Worm (Caenorhabditis elegans) whole organism, mixed stage, embryonic: ENCODE data around the gene crn-2.

Experiments used
- flh-1 ChIP-seq: fragments of 200-800 bp; sonication (Bioruptor generic); optimal IDR thresholded peaks from 2 replicates; lab custom pipeline; 2018; ENCODE audit warnings: mild to moderate bottlenecking, missing genetic modification characterization, moderate library complexity, missing compliant biosample characterization
- hlh-1 ChIP-seq: fragments of 150-350 bp; optimal IDR thresholded peaks from 2 replicates; lab custom pipeline; 2014; ENCODE audit warnings: missing biosample characterization, missing genetic modification reagents, missing genetic modification characterization
- lin-13 ChIP-seq: fragments of 150-350 bp; optimal IDR thresholded peaks from 2 replicates; lab custom pipeline; 2014; ENCODE audit warnings: missing biosample characterization, missing genetic modification characterization
- nhr-2 ChIP-seq: fragments of 150-350 bp; optimal IDR thresholded peaks from 2 replicates; lab custom pipeline; 2014; ENCODE audit warnings: missing biosample characterization, missing genetic modification characterization
- nhr-237 ChIP-seq: fragments of 150-350 bp; optimal IDR thresholded peaks from 2 replicates; lab custom pipeline; 2014; ENCODE audit warnings: missing biosample characterization, missing genetic modification characterization
- nhr-76 ChIP-seq: sonication (generic microtip); optimal IDR thresholded peaks from 2 replicates; lab custom pipeline; 2017; ENCODE audit warnings: missing biosample characterization, missing genetic modification characterization
- pha-4 ChIP-seq: fragments of 150-350 bp; optimal IDR thresholded peaks from 2 replicates; lab custom pipeline; 2018; ENCODE audit warnings: missing biosample characterization, missing genetic modification reagents, missing genetic modification characterization
- unc-39 ChIP-seq: fragments of 150-350 bp; optimal IDR thresholded peaks from 2 replicates; lab custom pipeline; 2014; ENCODE audit warnings: missing biosample characterization, missing genetic modification characterization
- unc-62 ChIP-seq: fragments of 150-350 bp; optimal IDR thresholded peaks from 2 replicates; lab custom pipeline; 2014; ENCODE audit warnings: missing biosample characterization, missing genetic modification reagents, missing genetic modification characterization
- ztf-11 ChIP-seq: fragments of 150-350 bp; optimal IDR thresholded peaks from 2 replicates; lab custom pipeline; 2014; ENCODE audit warnings: missing biosample characterization, missing genetic modification characterization

- TF ChIP-seq nhr-237 (tag; lab: Kevin White, UChicago): no peak
- no peak for TF ChIP-seq unc-62
- TF ChIP-seq pha-4 (tag; lab: Kevin White, UChicago): no peak
- TF ChIP-seq hlh-1 (tag; lab: Kevin White, UChicago): no peak
- TF ChIP-seq ztf-11 (tag; lab: Kevin White, UChicago): no peak
- no peak for TF ChIP-seq flh-1
- TF ChIP-seq lin-13 (tag; lab: Kevin White, UChicago): no peak
- no peak for TF ChIP-seq nhr-76
- no peak for TF ChIP-seq nhr-2 (tag; lab: Kevin White, UChicago)
- no peak for TF ChIP-seq unc-39
These were observed 33.6 kb downstream of the crn-2 start for ce11 chrV:5628014-5628413.
